Worm (Caenorhabditis elegans) whole organism, midembryonic: ENCODE data around the gene memi-1.
A peak's percentile ranks its signal among the peaks of the same experiment; 100 is the strongest.

Experiments
- T22C8.4 ChIP-seq: fragments of 200-800 bp; sonication (Bioruptor generic); IDR thresholded peaks from 2 replicates; pipeline ENCODE4 v1.3.6; 2022; ENCODE audit warnings: missing genetic modification characterization, missing compliant biosample characterization
- cog-1 ChIP-seq: sonication (generic microtip); optimal IDR thresholded peaks from 2 replicates; lab custom pipeline; 2016; ENCODE audit warnings: missing genetic modification characterization, missing compliant biosample characterization
- flt-1 ChIP-seq: fragments of 200-800 bp; sonication (Bioruptor generic); IDR thresholded peaks from 2 replicates; pipeline ENCODE4 v1.3.6; 2022; ENCODE audit warnings: missing genetic modification characterization, missing compliant biosample characterization
- klf-2 ChIP-seq: fragments of 200-800 bp; sonication (Bioruptor generic); conservative IDR thresholded peaks from 2 replicates; pipeline ENCODE4 v1.3.6; 2022; ENCODE audit warnings: missing genetic modification reagents, missing genetic modification characterization, missing compliant biosample characterization
- med-1 ChIP-seq: sonication (generic microtip); optimal IDR thresholded peaks from 2 replicates; lab custom pipeline; 2017; ENCODE audit warnings: missing genetic modification characterization, mild to moderate bottlenecking, missing compliant biosample characterization, antibody characterized with exemption, missing genetic modification reagents; ENCODE audit not compliant: insufficient read depth
- ref-1 ChIP-seq: fragments of 200-800 bp; sonication (Bioruptor generic); conservative IDR thresholded peaks from 2 replicates; pipeline ENCODE4 v1.3.6; 2022; ENCODE audit warnings: missing genetic modification reagents, missing genetic modification characterization, missing compliant biosample characterization
- tab-1 ChIP-seq: fragments of 200-800 bp; sonication (Bioruptor generic); IDR thresholded peaks from 2 replicates; pipeline ENCODE4 v1.3.6; 2022; ENCODE audit warnings: missing genetic modification characterization, missing compliant biosample characterization
- ztf-23 ChIP-seq: fragments of 200-800 bp; sonication (Bioruptor generic); IDR thresholded peaks from 2 replicates; pipeline ENCODE4 v1.3.6; 2022; ENCODE audit warnings: missing genetic modification reagents, missing genetic modification characterization, missing compliant biosample characterization
- ztf-29 ChIP-seq: fragments of 200-800 bp; sonication (Bioruptor generic); IDR thresholded peaks from 2 replicates; pipeline ENCODE4 v1.3.6; 2022; ENCODE audit warnings: missing genetic modification reagents, missing genetic modification characterization, missing compliant biosample characterization

memi-1 gene

ce11 chrIV:4758659-4759058, 1.6 kb downstream of the memi-1 start, which contains the start of gene Y17G9B.8:
Gene Y17G9B.8, minus strand, starts transcription at chrIV:4758840.
- TF ChIP-seq ztf-23 (GFP tag; lab: Robert Waterston, UW) (no peak), med-1 (no peak), ztf-29 (no peak), cog-1 (tag; lab: Kevin White, UChicago) (no peak)

ce11 chrIV:4755929-4756655, 4.1 kb downstream of the memi-1 start, which contains the start of the genes fbxb-77 and Y17G9B.11:
Gene fbxb-77, minus strand, starts transcription at chrIV:4756157.
Gene Y17G9B.11, plus strand, starts transcription at chrIV:4756605.
- TF ChIP-seq ztf-29, result no peak
- TF ChIP-seq ref-1 (GFP tag; lab: Robert Waterston, UW), result no peak
- TF ChIP-seq med-1, result no peak
- no peak for TF ChIP-seq T22C8.4 (GFP tag; lab: Robert Waterston, UW)
- no peak for TF ChIP-seq flt-1 (GFP tag; lab: Robert Waterston, UW)
- no peak for TF ChIP-seq ztf-23 (GFP tag; lab: Robert Waterston, UW)
- TF ChIP-seq klf-2 (GFP tag; lab: Robert Waterston, UW), result no peak
- no peak for TF ChIP-seq cog-1 (tag; lab: Kevin White, UChicago)
- TF ChIP-seq tab-1 (GFP tag; lab: Robert Waterston, UW), result no peak

ce11 chrIV:4751814-4752213, 8.4 kb downstream of the memi-1 start, which contains the start of gene Y17G9B.4:
Gene Y17G9B.4, plus strand, starts transcription at chrIV:4752119.
- no peak for TF ChIP-seq ref-1 (GFP tag; lab: Robert Waterston, UW)
- no peak for TF ChIP-seq ztf-29
- TF ChIP-seq cog-1 (tag; lab: Kevin White, UChicago), result no peak
- no peak for TF ChIP-seq flt-1 (GFP tag; lab: Robert Waterston, UW)
- TF ChIP-seq klf-2 (GFP tag; lab: Robert Waterston, UW), result no peak
- TF ChIP-seq T22C8.4 (GFP tag; lab: Robert Waterston, UW), result no peak
- no peak for TF ChIP-seq ztf-23 (GFP tag; lab: Robert Waterston, UW)
- TF ChIP-seq tab-1 (GFP tag; lab: Robert Waterston, UW), result no peak
- no peak for TF ChIP-seq med-1

ce11 chrIV:4749728-4750278, 10.4 kb downstream of the memi-1 start, which contains the start of the genes rpl-20 and Y17G9B.5:
Gene rpl-20, minus strand, starts transcription at chrIV:4749778.
Gene Y17G9B.5, plus strand, starts transcription at chrIV:4750240.
- TF ChIP-seq flt-1 (GFP tag; lab: Robert Waterston, UW) (peak; percentile 94), med-1 (peak; percentile 36), tab-1 (GFP tag; lab: Robert Waterston, UW) (peak; percentile 58; the same call in 1 of the 2 replicates), ztf-23 (GFP tag; lab: Robert Waterston, UW) (peak; percentile 95), ref-1 (GFP tag; lab: Robert Waterston, UW) (0 out of 2 replicates have a peak, but pooled peaks have one; percentile 31), cog-1 (tag; lab: Kevin White, UChicago) (peak; percentile 99), ztf-29 (peak; percentile 85), T22C8.4 (GFP tag; lab: Robert Waterston, UW) (peak; percentile 75), klf-2 (GFP tag; lab: Robert Waterston, UW) (peak; percentile 41; the same call in 1 of the 2 replicates)

- TF ChIP-seq flt-1 (GFP tag; lab: Robert Waterston, UW) (peak; percentile 56; the same call in 1 of the 2 replicates), cog-1 (tag; lab: Kevin White, UChicago) (no peak), tab-1 (GFP tag; lab: Robert Waterston, UW) (no peak), ztf-23 (GFP tag; lab: Robert Waterston, UW) (0 out of 2 replicates have a peak, but pooled peaks have one; percentile 30)
Measured at ce11 chrIV:4749155-4749554, 11.1 kb downstream of the memi-1 start.

ce11 chrIV:4748408-4749105, 11.7 kb downstream of the memi-1 start, which contains the start of gene cyc-2.1:
Gene cyc-2.1, minus strand, starts transcription at chrIV:4749012.
- TF ChIP-seq ztf-23 (GFP tag; lab: Robert Waterston, UW), result 0 out of 2 replicates have a peak, but pooled peaks have one; percentile 46
- no peak for TF ChIP-seq ref-1 (GFP tag; lab: Robert Waterston, UW)
- TF ChIP-seq klf-2 (GFP tag; lab: Robert Waterston, UW), result no peak
- no peak for TF ChIP-seq med-1
- 0 out of 2 replicates have a peak, but pooled peaks have one; percentile 58 for TF ChIP-seq flt-1 (GFP tag; lab: Robert Waterston, UW)

ce11 chrIV:4747553-4747952, 12.7 kb downstream of the memi-1 start, which contains the start of gene tctn-1:
Gene tctn-1, minus strand, starts transcription at chrIV:4747832.
- no peak for TF ChIP-seq T22C8.4 (GFP tag; lab: Robert Waterston, UW)
- no peak for TF ChIP-seq tab-1 (GFP tag; lab: Robert Waterston, UW)
- TF ChIP-seq ztf-29, result no peak
- no peak for TF ChIP-seq klf-2 (GFP tag; lab: Robert Waterston, UW)
- TF ChIP-seq cog-1 (tag; lab: Kevin White, UChicago), result no peak
- no peak for TF ChIP-seq ztf-23 (GFP tag; lab: Robert Waterston, UW)
- TF ChIP-seq med-1, result no peak
- no peak for TF ChIP-seq ref-1 (GFP tag; lab: Robert Waterston, UW)
- TF ChIP-seq flt-1 (GFP tag; lab: Robert Waterston, UW), result no peak

- TF ChIP-seq klf-2 (GFP tag; lab: Robert Waterston, UW) (no peak), cog-1 (tag; lab: Kevin White, UChicago) (no peak), ref-1 (GFP tag; lab: Robert Waterston, UW) (no peak), med-1 (no peak), ztf-29 (no peak), T22C8.4 (GFP tag; lab: Robert Waterston, UW) (no peak), flt-1 (GFP tag; lab: Robert Waterston, UW) (no peak), ztf-23 (GFP tag; lab: Robert Waterston, UW) (no peak), tab-1 (GFP tag; lab: Robert Waterston, UW) (no peak)
Measured at ce11 chrIV:4745422-4745821, 14.8 kb downstream of the memi-1 start, which contains the start of gene timm-17B.1. Gene timm-17B.1, minus strand, starts transcription at chrIV:4745492.
